Worm (Caenorhabditis elegans) whole organism, young adult: ENCODE measurements around the gene Y69A2AR.24.

ENCODE experiments used
- B0019.2 ChIP-seq: fragments of 200-800 bp; sonication (Bioruptor generic); conservative IDR thresholded peaks from 2 replicates; pipeline ENCODE4 v1.3.6; 2022; ENCODE audit warnings: missing genetic modification reagents, missing genetic modification characterization, missing compliant biosample characterization
- B0261.1 ChIP-seq: sonication (generic microtip); optimal IDR thresholded peaks from 2 replicates; lab custom pipeline; 2016; ENCODE audit warnings: mild to moderate bottlenecking, missing genetic modification characterization, moderate library complexity, missing compliant biosample characterization
- C17E4.6 ChIP-seq: fragments of 200-800 bp; sonication (Bioruptor generic); IDR thresholded peaks from 2 replicates; pipeline ENCODE4 v1.3.6; 2022; ENCODE audit warnings: missing genetic modification reagents, missing genetic modification characterization, missing compliant biosample characterization
- D2030.7 ChIP-seq: fragments of 200-800 bp; sonication (Bioruptor generic); IDR thresholded peaks from 2 replicates; pipeline ENCODE4 v1.3.6; 2022; ENCODE audit warnings: missing genetic modification reagents, missing genetic modification characterization, missing compliant biosample characterization
- F10E7.11 ChIP-seq: sonication (generic microtip); optimal IDR thresholded peaks from 2 replicates; lab custom pipeline; 2017; ENCODE audit warnings: mild to moderate bottlenecking, missing genetic modification characterization, moderate library complexity, missing compliant biosample characterization
- F22D6.2 ChIP-seq: sonication (generic microtip); optimal IDR thresholded peaks from 2 replicates; lab custom pipeline; 2016; ENCODE audit warnings: mild to moderate bottlenecking, missing genetic modification characterization, missing compliant biosample characterization
- F49E8.2 ChIP-seq: sonication (generic microtip); optimal IDR thresholded peaks from 3 replicates; lab custom pipeline; 2017; ENCODE audit warnings: missing genetic modification characterization, mild to moderate bottlenecking, missing compliant biosample characterization, antibody characterized with exemption, moderate library complexity; ENCODE audit not compliant: insufficient read depth
- F57A8.1 ChIP-seq: fragments of 200-800 bp; sonication (Bioruptor generic); optimal IDR thresholded peaks from 2 replicates; lab custom pipeline; 2018; ENCODE audit warnings: mild to moderate bottlenecking, missing genetic modification characterization, moderate library complexity, missing compliant biosample characterization
- Y53F4B.3 ChIP-seq: fragments of 200-800 bp; sonication (Bioruptor generic); IDR thresholded peaks from 2 replicates; pipeline ENCODE4 v1.3.6; 2022; ENCODE audit warnings: missing genetic modification reagents, missing genetic modification characterization, missing compliant biosample characterization
- Y53G8AR.9 ChIP-seq: fragments of 200-800 bp; sonication (Bioruptor generic); conservative IDR thresholded peaks from 2 replicates; pipeline ENCODE4 v1.3.6; 2022; ENCODE audit warnings: missing genetic modification reagents, missing genetic modification characterization, missing compliant biosample characterization
- Y95B8A.8 ChIP-seq: fragments of 200-800 bp; sonication (Bioruptor generic); IDR thresholded peaks from 2 replicates; pipeline ENCODE4 v1.3.6; 2022; ENCODE audit warnings: missing genetic modification reagents, missing genetic modification characterization, missing compliant biosample characterization
- ama-1 ChIP-seq, 3 experiments: fragments of 150-350 bp in 1 of 3; sonication (generic microtip) in 2 of 3; optimal IDR thresholded peaks; 2 replicates each; lab custom pipeline; 2014 to 2018; ENCODE audit warnings: missing biosample characterization in 2 of 3, missing genetic modification characterization in 2 of 3, missing genetic modification reagents in 2 of 3
- bed-2 ChIP-seq: fragments of 200-800 bp; sonication (Bioruptor generic); IDR thresholded peaks from 2 replicates; pipeline ENCODE4 v1.3.6; 2022; ENCODE audit warnings: missing genetic modification reagents, missing genetic modification characterization, missing compliant biosample characterization
- cebp-1 ChIP-seq, 2 experiments: fragments of 200-800 bp in 1 of 2; sonication (Bioruptor generic) in 1 of 2; sonication (generic microtip) in 1 of 2; IDR thresholded peaks in 1 of 2; optimal IDR thresholded peaks in 1 of 2; 2 replicates each; pipeline versions ENCODE4 v1.3.6 to Lab custom; 2017 to 2022; ENCODE audit warnings: missing compliant biosample characterization in 2 of 2, missing genetic modification characterization in 2 of 2, mild to moderate bottlenecking in 1 of 2, missing genetic modification reagents in 1 of 2, moderate library complexity in 1 of 2
- ceh-100 ChIP-seq: fragments of 200-800 bp; sonication (Bioruptor generic); IDR thresholded peaks from 2 replicates; pipeline ENCODE4 v1.3.6; 2022; ENCODE audit warnings: missing genetic modification reagents, missing genetic modification characterization, missing compliant biosample characterization
- ceh-79 ChIP-seq: sonication (generic microtip); optimal IDR thresholded peaks from 2 replicates; lab custom pipeline; 2017; ENCODE audit warnings: mild to moderate bottlenecking, missing genetic modification characterization, missing compliant biosample characterization
- ceh-91 ChIP-seq: fragments of 200-800 bp; sonication (Bioruptor generic); IDR thresholded peaks from 2 replicates; pipeline ENCODE4 v1.3.6; 2022; ENCODE audit warnings: missing genetic modification reagents, missing genetic modification characterization, missing compliant biosample characterization
- chd-7 ChIP-seq: sonication (generic microtip); optimal IDR thresholded peaks from 2 replicates; lab custom pipeline; 2016; ENCODE audit warnings: mild to moderate bottlenecking, missing genetic modification characterization, moderate library complexity, missing compliant biosample characterization
- dox-1 ChIP-seq: fragments of 200-800 bp; sonication (Bioruptor generic); IDR thresholded peaks from 2 replicates; pipeline ENCODE4 v1.3.6; 2022; ENCODE audit warnings: missing genetic modification reagents, missing genetic modification characterization, missing compliant biosample characterization
- hsf-1 ChIP-seq: fragments of 200-800 bp; sonication (Bioruptor generic); IDR thresholded peaks from 2 replicates; pipeline ENCODE4 v1.3.6; 2022; ENCODE audit warnings: missing genetic modification reagents, missing genetic modification characterization, missing compliant biosample characterization
- let-526 ChIP-seq: fragments of 200-800 bp; sonication (Bioruptor generic); IDR thresholded peaks from 2 replicates; pipeline ENCODE4 v1.3.6; 2022; ENCODE audit warnings: missing genetic modification reagents, missing genetic modification characterization, missing compliant biosample characterization
- lin-40 ChIP-seq: sonication (generic microtip); optimal IDR thresholded peaks from 2 replicates; lab custom pipeline; 2016; ENCODE audit warnings: missing genetic modification characterization, mild to moderate bottlenecking, missing compliant biosample characterization, missing genotype, missing genetic modification reagents
- lin-54 ChIP-seq: fragments of 200-800 bp; sonication (Bioruptor generic); optimal IDR thresholded peaks from 2 replicates; lab custom pipeline; 2018; ENCODE audit warnings: mild to moderate bottlenecking, missing genetic modification characterization, missing compliant biosample characterization
- lir-1 ChIP-seq: fragments of 200-800 bp; sonication (Bioruptor generic); conservative IDR thresholded peaks from 2 replicates; pipeline ENCODE4 v1.3.6; 2022; ENCODE audit warnings: missing genetic modification reagents, missing genetic modification characterization, missing compliant biosample characterization
- lsl-1 ChIP-seq: fragments of 200-800 bp; sonication (Bioruptor generic); optimal IDR thresholded peaks from 2 replicates; lab custom pipeline; 2018; ENCODE audit warnings: mild to moderate bottlenecking, missing genetic modification characterization, moderate library complexity, missing compliant biosample characterization
- madf-10 ChIP-seq: sonication (generic microtip); optimal IDR thresholded peaks from 2 replicates; lab custom pipeline; 2016; ENCODE audit warnings: mild to moderate bottlenecking, missing genetic modification characterization, missing compliant biosample characterization
- madf-8 ChIP-seq: fragments of 200-800 bp; sonication (Bioruptor generic); conservative IDR thresholded peaks from 2 replicates; pipeline ENCODE4 v1.3.6; 2022; ENCODE audit warnings: missing genetic modification reagents, missing genetic modification characterization, missing compliant biosample characterization
- mel-28 ChIP-seq: sonication (generic microtip); optimal IDR thresholded peaks from 2 replicates; lab custom pipeline; 2016; ENCODE audit warnings: borderline replicate concordance, mild to moderate bottlenecking, missing genetic modification characterization, missing compliant biosample characterization
- nfya-1 ChIP-seq: sonication (generic microtip); optimal IDR thresholded peaks from 2 replicates; lab custom pipeline; 2017; ENCODE audit warnings: antibody characterized with exemption, missing compliant biosample characterization, missing genetic modification characterization, borderline replicate concordance; ENCODE audit not compliant: insufficient read depth
- nhr-120 ChIP-seq: fragments of 200-800 bp; sonication (Bioruptor generic); IDR thresholded peaks from 2 replicates; pipeline ENCODE4 v1.3.6; 2022; ENCODE audit warnings: missing genetic modification characterization, missing compliant biosample characterization
- pbrm-1 ChIP-seq: fragments of 200-800 bp; sonication (Bioruptor generic); IDR thresholded peaks from 2 replicates; pipeline ENCODE4 v1.3.6; 2022; ENCODE audit warnings: missing genetic modification reagents, missing genetic modification characterization, missing compliant biosample characterization
- pha-4 ChIP-seq: fragments of 150-350 bp; sonication (generic microtip); optimal IDR thresholded peaks from 2 replicates; lab custom pipeline; 2014; ENCODE audit warnings: missing biosample characterization, missing genetic modification reagents, missing genetic modification characterization
- snpc-3.4 ChIP-seq: sonication (generic microtip); optimal IDR thresholded peaks from 2 replicates; lab custom pipeline; 2017; ENCODE audit warnings: missing genetic modification characterization, mild to moderate bottlenecking, missing compliant biosample characterization, antibody characterized with exemption, moderate library complexity, missing genotype, missing genetic modification reagents
- sptf-2 ChIP-seq: fragments of 200-800 bp; sonication (Bioruptor generic); optimal IDR thresholded peaks from 2 replicates; lab custom pipeline; 2018; ENCODE audit warnings: mild to moderate bottlenecking, missing genetic modification characterization, missing compliant biosample characterization
- tbp1 ChIP-seq: fragments of 200-800 bp; sonication (Bioruptor generic); optimal IDR thresholded peaks from 2 replicates; lab custom pipeline; 2018; ENCODE audit warnings: mild to moderate bottlenecking, missing genetic modification characterization, missing compliant biosample characterization
- tlf-1 ChIP-seq: fragments of 200-800 bp; sonication (Bioruptor generic); optimal IDR thresholded peaks from 2 replicates; lab custom pipeline; 2018; ENCODE audit warnings: mild to moderate bottlenecking, missing genetic modification characterization, missing compliant biosample characterization
- xnd-1 ChIP-seq: sonication (generic microtip); optimal IDR thresholded peaks from 2 replicates; lab custom pipeline; 2016; ENCODE audit warnings: missing genotype, missing genetic modification reagents, missing genetic modification characterization, missing compliant biosample characterization
- zfh-2 ChIP-seq: fragments of 200-800 bp; sonication (Bioruptor generic); conservative IDR thresholded peaks from 2 replicates; pipeline ENCODE4 v1.3.6; 2022; ENCODE audit warnings: missing genetic modification reagents, missing genetic modification characterization, missing compliant biosample characterization

The Y69A2AR.24 gene

DNA sequence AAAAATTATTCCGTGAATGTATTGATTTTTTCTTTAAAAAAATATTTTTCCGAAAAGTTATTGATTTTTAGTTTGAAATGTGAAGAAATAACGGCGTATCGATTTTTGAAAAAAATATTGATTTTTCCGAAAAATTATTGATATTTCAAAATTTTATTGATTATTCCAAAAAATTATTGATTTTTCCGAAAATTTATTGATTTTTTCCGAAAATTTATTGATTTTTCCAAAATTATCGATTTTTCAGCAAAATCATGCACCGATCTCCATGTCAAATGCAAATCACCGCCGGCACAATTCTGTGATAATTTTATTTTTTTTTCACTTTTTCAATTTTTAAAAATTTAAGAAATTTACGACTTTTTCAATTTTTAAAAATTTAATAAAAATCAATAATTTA is 14.3 kb downstream of the Y69A2AR.24 start:
- TF ChIP-seq Y53F4B.3 (GFP tag; lab: Robert Waterston, UW) (no peak), C17E4.6 (GFP tag; lab: Robert Waterston, UW) (no peak), sptf-2 (no peak), cebp-1 (GFP tag; IDR thresholded peaks at IDR 0.05; lab: Robert Waterston, UW) (no peak), cebp-1 (tag; optimal IDR thresholded peaks at IDR 0.05; lab: Kevin White, UChicago) (no peak), chd-7 (tag; lab: Kevin White, UChicago) (no peak), F10E7.11 (tag; lab: Kevin White, UChicago) (no peak), dox-1 (GFP tag; lab: Robert Waterston, UW) (no peak), lsl-1 (GFP tag; lab: Kevin White, UChicago) (no peak), let-526 (no peak), xnd-1 (no peak), tlf-1 (GFP tag; lab: Kevin White, UChicago) (no peak), hsf-1 (no peak)

DNA sequence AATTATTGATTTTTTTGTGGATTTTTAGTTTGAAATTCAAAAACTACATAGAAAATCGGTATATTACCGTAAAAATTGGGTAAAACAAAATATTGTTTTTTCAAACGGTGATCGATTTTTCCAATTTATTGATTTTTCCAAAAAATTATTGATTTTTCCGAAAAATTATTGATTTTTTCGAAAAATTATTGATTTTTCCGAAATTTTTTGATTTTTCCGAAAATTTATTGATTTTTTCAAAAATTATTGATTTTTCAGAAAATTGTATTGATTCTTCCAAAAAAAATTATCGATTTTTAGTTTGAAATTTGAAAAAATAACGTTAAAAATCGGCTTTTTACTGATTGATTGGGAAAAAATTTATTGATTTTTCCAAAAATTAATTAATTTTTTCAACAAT is 15.1 kb downstream of the Y69A2AR.24 start:
- TF ChIP-seq madf-10 (tag; lab: Kevin White, UChicago) (no peak), Y53G8AR.9 (GFP tag; lab: Robert Waterston, UW) (no peak)
- TF ChIP-seq, all 124 proteins: peak for 0

- TF ChIP-seq nfya-1 (tag; lab: Kevin White, UChicago) (no peak), madf-8 (no peak), bed-2 (no peak), ceh-100 (no peak), Y95B8A.8 (no peak), F49E8.2 (tag; lab: Kevin White, UChicago) (no peak), lin-54 (no peak), cebp-1 (GFP tag; IDR thresholded peaks at IDR 0.05; lab: Robert Waterston, UW) (no peak), cebp-1 (tag; optimal IDR thresholded peaks at IDR 0.05; lab: Kevin White, UChicago) (no peak), B0019.2 (GFP tag; lab: Robert Waterston, UW) (no peak), nhr-120 (GFP tag; lab: Robert Waterston, UW) (no peak)
Measured at ce11 chrIV:2542001-2542400, 21.9 kb downstream of the Y69A2AR.24 start, which contains the start of gene sprr-3. TSS of gene sprr-3 (plus strand) at chrIV:2542301.

DNA sequence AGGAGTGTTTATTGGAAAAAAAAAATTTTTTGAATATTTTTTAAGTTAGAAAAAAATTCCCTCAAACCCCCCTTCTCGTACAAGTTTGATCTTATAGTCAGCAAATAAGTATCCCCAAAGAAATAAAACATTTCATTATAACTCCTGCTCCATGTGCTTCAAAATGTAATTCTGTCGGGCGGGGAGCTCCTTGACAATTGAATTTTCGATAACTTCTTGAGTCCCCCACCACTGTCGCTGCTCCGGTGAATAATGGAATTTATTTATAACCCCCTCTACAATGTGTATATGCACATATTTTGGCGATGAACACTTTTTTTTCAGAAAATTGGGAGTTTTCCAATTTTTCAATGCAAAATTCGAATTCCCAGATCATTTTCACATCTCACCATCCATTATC is 26.1 kb downstream of the Y69A2AR.24 start:
- TF ChIP-seq F57A8.1 (no peak), B0261.1 (tag; lab: Kevin White, UChicago) (no peak), lin-40 (tag; lab: Kevin White, UChicago) (no peak), madf-10 (tag; lab: Kevin White, UChicago) (no peak), snpc-3.4 (tag; lab: Kevin White, UChicago) (no peak), ceh-79 (tag; lab: Kevin White, UChicago) (no peak), lir-1 (no peak), D2030.7 (GFP tag; lab: Robert Waterston, UW) (no peak), mel-28 (tag; lab: Kevin White, UChicago) (no peak), tbp1 (GFP tag; lab: Kevin White, UChicago) (no peak), pbrm-1 (no peak), cebp-1 (GFP tag; IDR thresholded peaks at IDR 0.05; lab: Robert Waterston, UW) (no peak), cebp-1 (tag; optimal IDR thresholded peaks at IDR 0.05; lab: Kevin White, UChicago) (no peak), ama-1 (optimal IDR thresholded peaks at IDR 0.05; lab: Kevin White, UChicago) (no peak), ama-1 (GFP tag; optimal IDR thresholded peaks at IDR 0.05; lab: Kevin White, UChicago) (no peak), F22D6.2 (tag; lab: Kevin White, UChicago) (no peak), bed-2 (no peak), zfh-2 (no peak), pha-4 (tag; lab: Kevin White, UChicago) (no peak), tlf-1 (GFP tag; lab: Kevin White, UChicago) (no peak), ceh-91 (no peak)
